Worm (Caenorhabditis elegans) whole organism, L2 larva: ENCODE measurements around the gene F01D5.8.

Experiments used
- lin-39 ChIP-seq: fragments of 150-350 bp; optimal IDR thresholded peaks from 2 replicates; lab custom pipeline; 2014; ENCODE audit warnings: missing biosample characterization, missing genetic modification reagents, missing genetic modification characterization
- unc-62 ChIP-seq: fragments of 150-350 bp; optimal IDR thresholded peaks from 2 replicates; lab custom pipeline; 2014; ENCODE audit warnings: missing biosample characterization, missing genetic modification reagents, missing genetic modification characterization

ce11 chrII:14008359-14008758, 2.1 kb upstream of the F01D5.8 start, which contains the start of gene F01D5.7:
- no peak for TF ChIP-seq unc-62 (GFP tag; lab: Kevin White, UChicago)
- no peak for TF ChIP-seq lin-39 (tag; lab: Kevin White, UChicago)
